Fruit fly (Drosophila melanogaster) whole organism, embryonic: Measurements from ENCODE around the gene SdicC.

Experiments
- BEAF-32 ChIP-seq: fragments of 200-800 bp; sonication (Bioruptor generic); optimal IDR thresholded peaks from 3 replicates; lab custom pipeline; 2017; ENCODE audit warnings: missing biosample characterization, missing genetic modification characterization, mild to moderate bottlenecking, moderate library complexity, missing genetic modification reagents
- Bdp1 ChIP-seq: fragments of 200-800 bp; sonication (Bioruptor generic); optimal IDR thresholded peaks from 3 replicates; lab custom pipeline; 2016; ENCODE audit warnings: missing biosample characterization, missing genetic modification characterization
- Bgb ChIP-seq: fragments of 200-800 bp; sonication (Bioruptor generic); IDR thresholded peaks from 2 replicates; pipeline ENCODE4 v1.3.6; 2022; ENCODE audit warnings: missing biosample characterization, missing genetic modification characterization; ENCODE audit not compliant: partially characterized antibody
- C15 ChIP-seq: fragments of 200-800 bp; sonication (Bioruptor generic); IDR thresholded peaks from 3 replicates; pipeline ENCODE4 v1.3.6; 2022; ENCODE audit warnings: missing biosample characterization, missing genetic modification characterization
- CG10654 ChIP-seq: fragments of 200-800 bp; sonication (Bioruptor generic); optimal IDR thresholded peaks from 2 replicates; lab custom pipeline; 2016; ENCODE audit warnings: missing biosample characterization, missing genetic modification characterization
- CG13287 ChIP-seq: fragments of 200-800 bp; sonication (Bioruptor generic); IDR thresholded peaks from 2 replicates; pipeline ENCODE4 v1.3.6; 2022; ENCODE audit warnings: missing biosample characterization, missing genetic modification characterization; ENCODE audit not compliant: partially characterized antibody
- CG13775 ChIP-seq: fragments of 200-800 bp; sonication (Bioruptor generic); optimal IDR thresholded peaks from 3 replicates; lab custom pipeline; 2017; ENCODE audit warnings: missing biosample characterization, mild to moderate bottlenecking, missing genetic modification characterization
- CG14860 ChIP-seq: fragments of 200-800 bp; sonication (Bioruptor generic); IDR thresholded peaks from 3 replicates; pipeline ENCODE4 v1.3.6; 2022; ENCODE audit warnings: missing biosample characterization, missing genetic modification characterization; ENCODE audit not compliant: partially characterized antibody
- CG15479 ChIP-seq: fragments of 200-800 bp; sonication (Bioruptor generic); optimal IDR thresholded peaks from 3 replicates; lab custom pipeline; 2019; ENCODE audit warnings: missing biosample characterization, mild to moderate bottlenecking, missing genetic modification characterization, moderate library complexity
- CG17829 ChIP-seq: fragments of 200-800 bp; optimal IDR thresholded peaks from 2 replicates; lab custom pipeline; 2019; ENCODE audit warnings: missing biosample characterization, mild to moderate bottlenecking, missing genetic modification characterization, moderate library complexity
- CG2120 ChIP-seq: fragments of 200-800 bp; sonication (Bioruptor generic); optimal IDR thresholded peaks from 3 replicates; lab custom pipeline; 2016; ENCODE audit warnings: missing biosample characterization, missing genetic modification characterization
- CG30020 ChIP-seq: fragments of 200-800 bp; optimal IDR thresholded peaks from 2 replicates; lab custom pipeline; 2019; ENCODE audit warnings: missing biosample characterization, mild to moderate bottlenecking, missing genetic modification characterization, moderate library complexity
- CG31441 ChIP-seq: fragments of 200-800 bp; sonication (Bioruptor generic); IDR thresholded peaks from 2 replicates; pipeline ENCODE4 v1.3.6; 2022; ENCODE audit warnings: missing biosample characterization, missing genetic modification characterization
- CG7963 ChIP-seq: fragments of 200-800 bp; sonication (Bioruptor generic); IDR thresholded peaks from 3 replicates; pipeline ENCODE4 v1.3.6; 2022; ENCODE audit warnings: missing biosample characterization, missing genetic modification characterization; ENCODE audit not compliant: partially characterized antibody
- CG8290 ChIP-seq, 3 experiments: fragments of 200-800 bp; sonication (Bioruptor generic); optimal IDR thresholded peaks; 2 replicates each; lab custom pipeline; 2016 to 2019; ENCODE audit warnings: missing biosample characterization in 3 of 3, missing genetic modification characterization in 3 of 3, mild to moderate bottlenecking in 2 of 3, moderate library complexity in 1 of 3
- CG8478 ChIP-seq: fragments of >200 bp; optimal IDR thresholded peaks from 2 replicates; lab custom pipeline; 2018
- CG9609 ChIP-seq: fragments of 200-800 bp; sonication (Bioruptor generic); optimal IDR thresholded peaks from 3 replicates; lab custom pipeline; 2016; ENCODE audit warnings: missing biosample characterization, missing genetic modification characterization
- Doc3 ChIP-seq: fragments of 200-800 bp; sonication (Bioruptor generic); IDR thresholded peaks from 3 replicates; pipeline ENCODE4 v1.3.6; 2022; ENCODE audit warnings: missing biosample characterization, missing genetic modification characterization; ENCODE audit not compliant: partially characterized antibody
- Dref ChIP-seq: fragments of 200-800 bp; sonication (Bioruptor generic); IDR thresholded peaks from 2 replicates; pipeline ENCODE4 v1.3.6; 2022; ENCODE audit warnings: missing biosample characterization, missing genetic modification characterization
- Drgx ChIP-seq: fragments of 200-800 bp; sonication (Bioruptor generic); IDR thresholded peaks from 2 replicates; pipeline ENCODE4 v1.3.6; 2022; ENCODE audit warnings: missing biosample characterization, missing genetic modification characterization
- HLH4C ChIP-seq: fragments of 200-800 bp; sonication (Bioruptor generic); IDR thresholded peaks from 3 replicates; pipeline ENCODE4 v1.3.6; 2022; ENCODE audit warnings: missing biosample characterization, missing genetic modification characterization; ENCODE audit not compliant: partially characterized antibody
- Hsf ChIP-seq: fragments of 200-800 bp; sonication (Bioruptor generic); optimal IDR thresholded peaks from 3 replicates; lab custom pipeline; 2016; ENCODE audit warnings: missing biosample characterization, missing genetic modification characterization
- MBD-R2 ChIP-seq: fragments of 200-800 bp; sonication (Bioruptor generic); IDR thresholded peaks from 2 replicates; pipeline ENCODE4 v1.3.6; 2022; ENCODE audit warnings: missing biosample characterization, missing genetic modification characterization
- Max ChIP-seq: fragments of 200-800 bp; sonication (Bioruptor generic); optimal IDR thresholded peaks from 2 replicates; lab custom pipeline; 2016; ENCODE audit warnings: missing biosample characterization, mild to moderate bottlenecking, missing genetic modification characterization
- Pdp1 ChIP-seq, 2 experiments: fragments of 200-800 bp; sonication (Bioruptor generic); optimal IDR thresholded peaks; 3 replicates each; lab custom pipeline; 2016; ENCODE audit warnings: missing biosample characterization in 2 of 2, missing genetic modification characterization in 2 of 2, mild to moderate bottlenecking in 1 of 2, moderate library complexity in 1 of 2
- Sin3A ChIP-seq: fragments of >200 bp; optimal IDR thresholded peaks from 2 replicates; lab custom pipeline; 2018
- Sox100B ChIP-seq: fragments of 200-800 bp; sonication (Bioruptor generic); optimal IDR thresholded peaks from 3 replicates; lab custom pipeline; 2018; ENCODE audit warnings: missing biosample characterization, mild to moderate bottlenecking, missing genetic modification characterization
- Xbp1 ChIP-seq: fragments of 200-800 bp; sonication (Bioruptor generic); optimal IDR thresholded peaks from 3 replicates; lab custom pipeline; 2016; ENCODE audit warnings: missing biosample characterization, mild to moderate bottlenecking, missing genetic modification characterization
- YL-1 ChIP-seq: fragments of 200-800 bp; sonication (Bioruptor generic); optimal IDR thresholded peaks from 3 replicates; lab custom pipeline; 2017; ENCODE audit warnings: missing biosample characterization, mild to moderate bottlenecking, missing genetic modification characterization
- ash1 ChIP-seq: fragments of 200-800 bp; sonication (Bioruptor generic); optimal IDR thresholded peaks from 2 replicates; lab custom pipeline; 2018; ENCODE audit warnings: missing biosample characterization, mild to moderate bottlenecking, missing genetic modification characterization
- cg ChIP-seq: fragments of 200-800 bp; sonication (Bioruptor generic); optimal IDR thresholded peaks from 3 replicates; lab custom pipeline; 2019; ENCODE audit warnings: missing biosample characterization, mild to moderate bottlenecking, missing genetic modification characterization, moderate library complexity
- chinmo ChIP-seq: fragments of 200-800 bp; sonication (Bioruptor generic); IDR thresholded peaks from 4 replicates; pipeline ENCODE4 v1.3.6; 2022; ENCODE audit warnings: missing biosample characterization, missing genetic modification characterization; ENCODE audit not compliant: partially characterized antibody
- cwo ChIP-seq: fragments of 200-800 bp; sonication (Bioruptor generic); optimal IDR thresholded peaks from 3 replicates; lab custom pipeline; 2017; ENCODE audit warnings: missing biosample characterization, missing genetic modification characterization, mild to moderate bottlenecking, moderate library complexity, missing genetic modification reagents
- danr ChIP-seq: fragments of 200-800 bp; sonication (Bioruptor generic); IDR thresholded peaks from 2 replicates; pipeline ENCODE4 v1.3.6; 2022; ENCODE audit warnings: missing biosample characterization, missing genetic modification characterization
- gfzf ChIP-seq: fragments of 200-800 bp; sonication (Bioruptor generic); optimal IDR thresholded peaks from 2 replicates; lab custom pipeline; 2016; ENCODE audit warnings: missing biosample characterization, mild to moderate bottlenecking, missing genetic modification characterization, moderate library complexity
- grau ChIP-seq: fragments of 200-800 bp; optimal IDR thresholded peaks from 3 replicates; lab custom pipeline; 2019; ENCODE audit warnings: missing biosample characterization, mild to moderate bottlenecking, missing genetic modification characterization, moderate library complexity
- hb ChIP-seq: fragments of 200-800 bp; sonication (Bioruptor generic); IDR thresholded peaks from 3 replicates; pipeline ENCODE4 v1.3.6; 2022; ENCODE audit warnings: missing biosample characterization, missing genetic modification characterization; ENCODE audit not compliant: partially characterized antibody
- hbn ChIP-seq: fragments of 200-800 bp; sonication (Bioruptor generic); IDR thresholded peaks from 2 replicates; pipeline ENCODE4 v1.3.6; 2022; ENCODE audit warnings: missing biosample characterization, missing genetic modification characterization; ENCODE audit not compliant: partially characterized antibody
- pho ChIP-seq: fragments of 200-800 bp; sonication (Bioruptor generic); optimal IDR thresholded peaks from 2 replicates; lab custom pipeline; 2016; ENCODE audit warnings: missing biosample characterization, missing genetic modification characterization
- phol ChIP-seq: fragments of 200-800 bp; sonication (Bioruptor generic); optimal IDR thresholded peaks from 3 replicates; lab custom pipeline; 2018; ENCODE audit warnings: missing biosample characterization, mild to moderate bottlenecking, missing genetic modification characterization, moderate library complexity
- stwl ChIP-seq: fragments of 200-800 bp; sonication (Bioruptor generic); optimal IDR thresholded peaks from 3 replicates; lab custom pipeline; 2018; ENCODE audit warnings: missing biosample characterization, mild to moderate bottlenecking, missing genetic modification characterization, moderate library complexity
- tll ChIP-seq, 2 experiments: fragments of 200-800 bp in 1 of 2; fragments of >200 bp in 1 of 2; sonication (Bioruptor generic) in 1 of 2; optimal IDR thresholded peaks; 2 replicates each; lab custom pipeline; 2017 to 2019; ENCODE audit warnings: missing biosample characterization in 2 of 2, missing genetic modification characterization in 2 of 2, mild to moderate bottlenecking in 1 of 2, moderate library complexity in 1 of 2
- tx ChIP-seq: fragments of 200-800 bp; sonication (Bioruptor generic); optimal IDR thresholded peaks from 2 replicates; lab custom pipeline; 2016; ENCODE audit warnings: missing biosample characterization, missing genetic modification characterization
- zen ChIP-seq: fragments of 200-800 bp; sonication (Bioruptor generic); optimal IDR thresholded peaks from 3 replicates; lab custom pipeline; 2018; ENCODE audit warnings: missing biosample characterization, mild to moderate bottlenecking, missing genetic modification characterization, moderate library complexity
- zen2 ChIP-seq: fragments of 200-800 bp; sonication (Bioruptor generic); IDR thresholded peaks from 3 replicates; pipeline ENCODE4 v1.3.6; 2022; ENCODE audit warnings: missing biosample characterization, missing genetic modification characterization; ENCODE audit not compliant: partially characterized antibody

SdicC gene

dm6 chrX:20251586-20252160 is 34.6 kb upstream of the SdicC start (continued):
- TF ChIP-seq tx (GFP tag; lab: Kevin White, UChicago) (no peak), Drgx (GFP tag; lab: Robert Waterston, UW) (no peak), chinmo (GFP tag; lab: Robert Waterston, UW) (0 out of 4 replicates have a peak, but pooled peaks have one; percentile 21), cg (GFP tag; lab: Kevin White, UChicago) (peak; percentile 82), CG10654 (GFP tag; lab: Kevin White, UChicago) (no peak)

dm6 chrX:20251069-20251468 is 34.0 kb upstream of the SdicC start, which contains the start of the genes CG17068 and Rab10:
TSS of gene CG17068 (minus strand) at chrX:20251093.
TSS of gene Rab10 (plus strand) at chrX:20251338.
- TF ChIP-seq Bdp1: no peak
- no peak for TF ChIP-seq CG9609 (GFP tag; lab: Kevin White, UChicago)
- peak; percentile 24 for TF ChIP-seq YL-1
- peak; percentile 12 for TF ChIP-seq grau (tag; lab: Kevin White, UChicago)
- TF ChIP-seq CG31441: peak; percentile 59; the same call in 1 of the 2 replicates
- TF ChIP-seq CG30020 (tag; lab: Kevin White, UChicago): peak; percentile 37
- peak; percentile 89 for TF ChIP-seq CG14860 (GFP tag; lab: Robert Waterston, UW)
- TF ChIP-seq Max (GFP tag; lab: Kevin White, UChicago): peak; percentile 3
- peak; percentile 32 for TF ChIP-seq CG2120
- TF ChIP-seq Sin3A (lab: Kevin White, UChicago): peak; percentile 86
- TF ChIP-seq gfzf (GFP tag; lab: Kevin White, UChicago): peak; percentile 32
- TF ChIP-seq Dref: peak; percentile 79
- TF ChIP-seq CG13775 (GFP tag; lab: Kevin White, UChicago): peak; percentile 7
- TF ChIP-seq hbn (GFP tag; lab: Robert Waterston, UW): peak; percentile 93
- TF ChIP-seq MBD-R2 (GFP tag; lab: Robert Waterston, UW): peak; percentile 63
- peak; percentile 44 for TF ChIP-seq CG8290 (GFP tag; optimal IDR thresholded peaks at IDR 0.05; lab: Kevin White, UChicago)
- peak in 1 of 2 experiments; percentile 12 for TF ChIP-seq CG8290 (tag; optimal IDR thresholded peaks at IDR 0.05; lab: Kevin White, UChicago)
- TF ChIP-seq zen2 (GFP tag; lab: Robert Waterston, UW): peak; percentile 91
- TF ChIP-seq Xbp1 (GFP tag; lab: Kevin White, UChicago): peak; percentile 14
- peak; percentile 43 for TF ChIP-seq stwl (tag; lab: Kevin White, UChicago)
- TF ChIP-seq Hsf (GFP tag; lab: Kevin White, UChicago): peak; percentile 8
- no peak for TF ChIP-seq C15 (GFP tag; lab: Robert Waterston, UW)
- TF ChIP-seq zen: peak; percentile 25
- peak in 1 of 2 experiments; percentile 41 for TF ChIP-seq Pdp1 (GFP tag; optimal IDR thresholded peaks at IDR 0.05; lab: Kevin White, UChicago)
- peak; percentile 92 for TF ChIP-seq Doc3 (GFP tag; lab: Robert Waterston, UW)
- no peak for TF ChIP-seq Sox100B
- peak; percentile 94 for TF ChIP-seq CG13287 (GFP tag; lab: Robert Waterston, UW)
- no peak for TF ChIP-seq CG8478
- peak; percentile 13 for TF ChIP-seq CG17829
- TF ChIP-seq BEAF-32 (GFP tag; lab: Kevin White, UChicago): peak; percentile 95
- TF ChIP-seq chinmo (GFP tag; lab: Robert Waterston, UW): 0 out of 4 replicates have a peak, but pooled peaks have one; percentile 53
- peak; percentile 22 for TF ChIP-seq pho (GFP tag; lab: Kevin White, UChicago)
- TF ChIP-seq HLH4C (GFP tag; lab: Robert Waterston, UW): peak; percentile 95
- TF ChIP-seq hb (GFP tag; lab: Robert Waterston, UW): peak; percentile 93; the same call in 2 of the 3 replicates
- no peak for TF ChIP-seq ash1
- TF ChIP-seq tll (GFP tag; optimal IDR thresholded peaks at IDR 0.05; lab: Kevin White, UChicago): peak in 1 of 2 experiments; percentile 8
- TF ChIP-seq cwo (GFP tag; lab: Kevin White, UChicago): no peak
- peak; percentile 50 for TF ChIP-seq phol (tag; lab: Kevin White, UChicago)
- TF ChIP-seq Bgb (GFP tag; lab: Robert Waterston, UW): peak; percentile 88
- TF ChIP-seq CG7963 (GFP tag; lab: Robert Waterston, UW): peak; percentile 85
- TF ChIP-seq danr: 0 out of 2 replicates have a peak, but pooled peaks have one; percentile 9
- peak; percentile 25 for TF ChIP-seq CG15479 (GFP tag; lab: Kevin White, UChicago)
